Worm (Caenorhabditis elegans) whole organism, L3 larva: ENCODE results near the gene C32H11.4.

Experiments used
- ceh-82 ChIP-seq: fragments of 150-350 bp; optimal IDR thresholded peaks from 2 replicates; lab custom pipeline; 2014; ENCODE audit warnings: missing biosample characterization, missing genetic modification characterization
- elt-3 ChIP-seq, 3 experiments: fragments of 150-350 bp in 1 of 3; sonication (generic microtip) in 2 of 3; optimal IDR thresholded peaks; 2 replicates in 2 of 3; 4 replicates in 1 of 3; lab custom pipeline; 2014 to 2017; ENCODE audit warnings: missing biosample characterization in 3 of 3, missing genetic modification characterization in 3 of 3
- fkh-10 ChIP-seq: sonication (generic microtip); optimal IDR thresholded peaks from 2 replicates; lab custom pipeline; 2017; ENCODE audit warnings: missing biosample characterization, missing genetic modification reagents, missing genetic modification characterization
- nhr-76 ChIP-seq: fragments of 150-350 bp; sonication (generic microtip); optimal IDR thresholded peaks from 5 replicates; lab custom pipeline; 2014; ENCODE audit warnings: missing biosample characterization, missing genetic modification characterization
- sea-2 ChIP-seq: fragments of 150-350 bp; sonication (generic microtip); optimal IDR thresholded peaks from 4 replicates; lab custom pipeline; 2014; ENCODE audit warnings: missing biosample characterization, missing genetic modification reagents, missing genetic modification characterization
- snpc-4 ChIP-seq: fragments of 150-350 bp; optimal IDR thresholded peaks from 2 replicates; lab custom pipeline; 2014; ENCODE audit warnings: missing biosample characterization, missing genetic modification characterization

DNA sequence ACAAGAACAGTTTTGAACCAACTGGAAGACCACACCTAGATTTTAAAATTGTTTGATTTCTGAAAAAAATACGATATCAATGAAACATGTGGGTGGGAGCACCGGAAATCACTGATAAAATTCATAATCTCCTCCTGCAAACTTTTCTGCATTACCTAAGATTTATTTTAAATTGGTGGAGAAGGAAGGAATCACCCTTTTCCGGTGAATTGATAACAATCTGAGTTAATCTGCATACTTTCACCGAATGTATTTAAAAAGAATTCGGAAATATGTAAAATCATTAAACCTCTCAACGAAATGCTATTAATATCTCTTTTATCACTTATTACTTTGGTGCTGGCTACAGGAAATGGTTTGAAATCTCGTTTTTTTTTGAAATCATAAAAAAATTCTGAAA, 21.6 kb downstream of the C32H11.4 start, which contains the start of gene dct-19:
- TF ChIP-seq sea-2 (GFP tag; lab: Kevin White, UChicago) (no peak), elt-3 (tag; optimal IDR thresholded peaks at IDR 0.05; lab: Kevin White, UChicago) (no peak), ceh-82 (tag; lab: Kevin White, UChicago) (no peak), snpc-4 (tag; lab: Kevin White, UChicago) (no peak), nhr-76 (tag; lab: Kevin White, UChicago) (no peak), fkh-10 (GFP tag; lab: Kevin White, UChicago) (no peak)
